Worm (Caenorhabditis elegans): ENCODE measurements around the gene T04A6.2.

DNA sequence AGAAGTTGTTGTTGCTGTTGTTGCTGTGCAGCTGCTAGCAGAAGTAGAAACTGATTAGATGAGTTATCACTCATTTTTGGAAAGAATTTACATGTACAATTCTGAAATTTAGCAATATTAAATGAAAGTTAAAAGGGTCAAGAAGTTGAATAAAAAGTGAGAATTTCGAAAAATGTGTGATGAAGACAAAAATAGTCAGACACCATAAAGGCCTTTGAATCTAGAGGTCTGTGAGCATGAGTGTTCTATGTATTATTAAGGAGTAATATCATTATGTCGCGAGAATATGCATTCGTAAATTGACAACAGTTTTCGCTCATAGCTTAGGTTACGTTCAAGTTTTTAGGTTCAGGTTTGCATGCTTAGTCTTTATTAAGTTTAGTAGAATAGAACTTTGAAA lies 41.3 kb downstream of the T04A6.2 start, which contains the start of gene baz-2:
- TF ChIP-seq pha-4 (tag; optimal IDR thresholded peaks at IDR 0.05) = no peak
- no peak for TF ChIP-seq mep-1 (tag; optimal IDR thresholded peaks at IDR 0.05)
- no peak for TF ChIP-seq tbx-8 (GFP tag; optimal IDR thresholded peaks at IDR 0.05)
- no peak for TF ChIP-seq unc-62 (GFP tag; optimal IDR thresholded peaks at IDR 0.05)
- no peak for TF ChIP-seq sem-2 (GFP tag; optimal IDR thresholded peaks at IDR 0.05)
- TF ChIP-seq ztf-11 (tag; optimal IDR thresholded peaks at IDR 0.05) = no peak
- no peak for TF ChIP-seq unc-39 (tag; optimal IDR thresholded peaks at IDR 0.05)
- no peak for TF ChIP-seq ceh-43 (GFP tag; optimal IDR thresholded peaks at IDR 0.05)
- no peak for TF ChIP-seq snpc-4 (tag; optimal IDR thresholded peaks at IDR 0.05)
- no peak for TF ChIP-seq nhr-12 (tag; optimal IDR thresholded peaks at IDR 0.05)
- no peak for TF ChIP-seq sptf-1 (tag; optimal IDR thresholded peaks at IDR 0.05)
- no peak for TF ChIP-seq nhr-2 (tag; optimal IDR thresholded peaks at IDR 0.05)
- no peak for TF ChIP-seq lin-13 (tag; optimal IDR thresholded peaks at IDR 0.05)
- no peak for TF ChIP-seq bed-3 (GFP tag; optimal IDR thresholded peaks at IDR 0.05)
